Worm (Caenorhabditis elegans) whole organism, young adult: ENCODE measurements around the gene F46B6.13.

ENCODE experiments used
- Y95B8A.8 ChIP-seq: fragments of 200-800 bp; sonication (Bioruptor generic); IDR thresholded peaks from 2 replicates; pipeline ENCODE4 v1.3.6; 2022; ENCODE audit warnings: missing genetic modification reagents, missing genetic modification characterization, missing compliant biosample characterization
- him-1 ChIP-seq: sonication (generic microtip); optimal IDR thresholded peaks from 2 replicates; lab custom pipeline; 2016; ENCODE audit warnings: missing genotype, missing genetic modification reagents, missing genetic modification characterization, missing compliant biosample characterization
- lin-54 ChIP-seq: fragments of 200-800 bp; sonication (Bioruptor generic); optimal IDR thresholded peaks from 2 replicates; lab custom pipeline; 2018; ENCODE audit warnings: mild to moderate bottlenecking, missing genetic modification characterization, missing compliant biosample characterization
- unc-62 ChIP-seq: fragments of 150-350 bp; optimal IDR thresholded peaks from 2 replicates; lab custom pipeline; 2014; ENCODE audit warnings: missing biosample characterization, missing genetic modification reagents, missing genetic modification characterization

ce11 chrV:9843376-9843916, 44.5 kb upstream of the F46B6.13 start, which contains the start of gene sru-8:
- TF ChIP-seq unc-62 (GFP tag; lab: Kevin White, UChicago) (no peak), lin-54 (GFP tag; lab: Kevin White, UChicago) (no peak), Y95B8A.8 (no peak), him-1 (tag; lab: Kevin White, UChicago) (no peak)
